Fruit fly (Drosophila melanogaster): ENCODE data around the gene Oatp74D.

The Oatp74D gene

dm6 chr3L:17532898-17533700 is 46.2 kb downstream of the Oatp74D start:
- no peak for TF ChIP-seq CG8478 (optimal IDR thresholded peaks at IDR 0.05)
- TF ChIP-seq CTCF (optimal IDR thresholded peaks at IDR 0.05) = no peak

DNA sequence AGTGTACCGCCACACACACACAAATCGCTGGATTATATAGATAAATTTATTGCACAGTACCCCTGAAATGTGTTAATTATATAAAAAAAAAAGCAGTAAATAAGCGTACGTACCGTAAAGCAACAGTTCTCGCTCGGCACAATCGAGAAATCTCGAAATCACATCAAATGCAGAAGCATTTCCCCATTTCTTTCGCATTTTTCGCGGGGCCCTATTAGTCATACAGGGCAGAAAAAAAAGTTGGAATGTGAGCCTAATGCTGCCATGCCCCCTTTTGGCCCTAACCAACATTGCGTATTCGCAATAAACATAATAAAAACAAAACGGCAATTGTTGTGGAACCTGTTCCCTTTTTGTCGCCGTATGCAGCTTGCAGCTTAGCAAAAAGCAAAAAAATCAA is 46.8 kb downstream of the Oatp74D start:
- TF ChIP-seq CG8478 (optimal IDR thresholded peaks at IDR 0.05) (no peak), CTCF (optimal IDR thresholded peaks at IDR 0.05) (no peak)

DNA sequence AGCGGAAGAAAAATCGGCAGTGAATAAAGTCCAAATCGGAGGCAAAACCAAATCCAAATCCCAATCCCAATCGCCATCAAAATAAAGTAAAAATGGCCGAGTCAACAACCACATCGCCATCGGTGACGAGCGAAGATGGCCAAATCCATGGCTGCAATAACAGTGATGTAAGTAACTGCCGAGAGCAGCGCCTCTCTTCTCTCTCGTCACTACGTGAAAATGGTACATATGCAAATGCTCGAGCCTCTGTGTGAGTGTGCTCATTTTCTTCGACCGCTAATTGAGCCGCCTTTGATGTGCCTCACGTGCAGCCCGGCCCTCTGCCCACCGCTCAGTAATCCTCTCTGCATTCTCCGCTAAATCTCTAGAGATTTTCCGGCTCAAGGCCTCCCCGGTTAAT is 47.5 kb downstream of the Oatp74D start:
- TF ChIP-seq CG8478 (optimal IDR thresholded peaks at IDR 0.05) (no peak), CTCF (optimal IDR thresholded peaks at IDR 0.05) (no peak)

DNA sequence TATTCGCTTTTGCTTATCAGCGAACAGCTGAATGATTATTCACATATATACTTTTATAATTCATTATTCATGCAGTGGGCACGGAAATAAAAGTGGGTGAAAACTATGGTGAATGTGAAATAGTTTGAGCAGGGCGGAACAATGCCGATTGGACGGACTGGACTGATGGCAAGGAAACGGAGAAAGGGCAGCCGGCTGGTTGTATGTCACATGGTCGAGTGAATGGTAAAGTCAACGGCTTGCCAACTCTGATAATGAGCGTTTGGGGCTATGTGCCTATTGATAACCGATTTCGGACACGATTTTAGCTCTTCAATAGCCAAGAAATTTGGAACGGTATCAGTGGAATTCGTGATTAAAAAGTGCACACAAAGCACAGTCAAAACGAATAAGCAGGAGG is 48.9 kb downstream of the Oatp74D start:
- TF ChIP-seq CG8478 (optimal IDR thresholded peaks at IDR 0.05) (no peak), CTCF (optimal IDR thresholded peaks at IDR 0.05) (no peak)

DNA sequence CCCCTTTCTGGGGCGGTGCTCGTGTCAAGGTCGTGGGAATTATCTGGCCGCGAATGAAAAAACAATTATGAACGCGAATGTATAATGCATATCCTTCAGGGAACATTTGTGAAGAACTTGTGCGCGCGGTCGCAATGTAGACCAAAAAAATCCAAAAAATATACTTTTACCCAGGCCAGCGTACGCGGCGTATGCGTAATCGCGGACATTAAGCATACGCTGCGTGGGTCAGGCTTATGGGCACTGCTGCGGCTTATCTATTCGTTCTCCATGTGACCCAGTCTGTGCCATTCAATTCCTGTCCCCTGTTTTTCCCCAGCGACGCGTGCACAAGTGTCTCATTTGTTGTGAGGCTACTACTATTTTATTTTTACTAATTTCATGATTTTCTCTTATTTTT is 51.3 kb downstream of the Oatp74D start:
- TF ChIP-seq CTCF (optimal IDR thresholded peaks at IDR 0.05) (no peak), CG8478 (optimal IDR thresholded peaks at IDR 0.05) (no peak)

DNA sequence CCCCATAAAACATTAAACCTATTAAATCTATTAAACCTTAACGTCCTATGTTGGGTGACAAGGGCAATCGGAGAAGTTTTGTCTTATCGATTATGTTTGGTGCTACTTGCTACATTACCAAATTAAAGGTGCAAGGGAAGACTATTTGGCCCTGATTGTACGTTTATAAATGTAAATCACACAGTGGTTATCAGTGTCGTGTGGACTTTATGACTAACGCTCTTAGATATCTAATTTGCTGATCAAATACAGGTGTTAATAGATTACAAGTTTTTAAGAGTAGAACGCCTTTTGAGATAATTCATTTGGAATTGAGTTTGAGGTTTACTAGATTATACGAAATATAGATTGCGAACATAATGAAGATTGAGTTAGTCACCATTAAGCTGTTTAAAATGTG is 52.0 kb downstream of the Oatp74D start:
- no peak for TF ChIP-seq CG8478 (optimal IDR thresholded peaks at IDR 0.05)
- no peak for TF ChIP-seq CTCF (optimal IDR thresholded peaks at IDR 0.05)

- TF ChIP-seq CG8478 (optimal IDR thresholded peaks at IDR 0.05) (no peak), CTCF (optimal IDR thresholded peaks at IDR 0.05) (no peak)
Measured at dm6 chr3L:17540004-17540403, 53.1 kb downstream of the Oatp74D start.

- TF ChIP-seq CTCF (optimal IDR thresholded peaks at IDR 0.05) (no peak), CG8478 (optimal IDR thresholded peaks at IDR 0.05) (no peak)
Measured at dm6 chr3L:17549049-17549876, 62.3 kb downstream of the Oatp74D start, which contains the start of the genes Jon74E and CG7542. Jon74E (minus strand) TSS chr3L:17549127. CG7542 (plus strand) TSS chr3L:17549826.

DNA sequence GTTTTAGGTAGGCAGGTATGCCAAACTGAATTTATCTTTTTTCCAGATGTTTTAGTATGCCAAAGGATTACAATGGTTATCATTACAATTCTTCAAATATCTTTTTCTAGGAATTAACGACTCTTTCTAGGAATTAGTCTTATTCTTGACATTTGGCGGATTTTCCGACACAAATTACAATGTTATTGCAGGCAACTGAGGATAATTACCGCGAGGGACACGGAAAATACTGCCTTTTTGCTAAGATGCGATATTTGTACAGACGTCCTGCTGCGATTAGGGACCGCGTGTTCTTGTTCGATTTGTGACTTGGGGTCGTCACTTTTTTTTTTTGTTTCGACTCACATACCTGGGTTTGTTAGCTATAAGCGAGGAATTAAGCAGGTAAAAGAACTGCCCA is 68.9 kb downstream of the Oatp74D start:
- TF ChIP-seq CG8478 (optimal IDR thresholded peaks at IDR 0.05) = no peak
- no peak for TF ChIP-seq CTCF (optimal IDR thresholded peaks at IDR 0.05)

DNA sequence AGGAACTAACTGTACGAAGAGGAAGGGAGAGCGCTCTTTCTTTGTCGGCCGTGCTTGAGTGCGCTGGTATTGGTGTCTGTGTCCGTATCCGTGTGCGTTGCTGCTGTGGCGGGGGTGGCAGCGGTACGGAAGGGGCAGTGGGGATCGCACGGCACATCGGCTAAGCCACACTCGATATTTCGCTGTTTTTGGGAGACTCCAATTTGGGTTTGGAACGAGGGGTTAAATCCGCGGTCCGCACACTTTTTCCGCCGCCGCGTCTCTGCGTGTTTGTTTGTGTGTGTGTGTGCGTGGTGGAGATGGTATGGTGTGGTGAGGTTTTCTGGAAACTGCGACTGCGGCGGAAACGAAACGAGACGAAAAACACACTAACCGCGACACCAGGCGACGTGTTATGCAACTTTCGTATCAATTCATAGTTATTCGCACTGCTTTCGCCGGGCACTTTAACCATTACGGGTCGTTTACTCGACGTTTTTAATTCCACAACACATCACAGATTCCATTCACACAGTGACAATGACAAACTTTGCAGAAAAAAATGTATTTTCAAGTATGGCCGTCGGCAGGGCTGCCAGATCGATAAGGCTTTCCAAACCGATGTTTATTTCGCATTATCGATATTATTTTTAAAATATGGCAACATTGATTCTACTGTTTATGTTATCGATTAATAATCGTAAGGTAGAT is 70.4 kb downstream of the Oatp74D start, which contains the start of gene CycT:
CycT (minus strand) TSS at position 574 of the 690 bp plus-strand sequence.
- TF ChIP-seq CG8478 (optimal IDR thresholded peaks at IDR 0.05) = no peak
- no peak for TF ChIP-seq CTCF (optimal IDR thresholded peaks at IDR 0.05)
